Fruit fly (Drosophila melanogaster) whole organism, embryonic: Measurements from ENCODE around the gene Sox100B.
A peak's percentile ranks its signal among the peaks of the same experiment; 100 is the strongest.

ENCODE experiments used
- BEAF-32 ChIP-seq: fragments of 200-800 bp; sonication (Bioruptor generic); optimal IDR thresholded peaks from 3 replicates; lab custom pipeline; 2017; ENCODE audit warnings: missing biosample characterization, missing genetic modification characterization, mild to moderate bottlenecking, moderate library complexity, missing genetic modification reagents
- Bgb ChIP-seq: fragments of 200-800 bp; sonication (Bioruptor generic); IDR thresholded peaks from 2 replicates; pipeline ENCODE4 v1.3.6; 2022; ENCODE audit warnings: missing biosample characterization, missing genetic modification characterization; ENCODE audit not compliant: partially characterized antibody
- CG10366 ChIP-seq: fragments of 200-800 bp; sonication (Bioruptor generic); IDR thresholded peaks from 2 replicates; pipeline ENCODE4 v1.3.6; 2022; ENCODE audit warnings: missing biosample characterization, missing genetic modification characterization
- CG10431 ChIP-seq: fragments of 200-800 bp; sonication (Bioruptor generic); optimal IDR thresholded peaks from 3 replicates; lab custom pipeline; 2018; ENCODE audit warnings: missing biosample characterization, mild to moderate bottlenecking, missing genetic modification characterization
- CG10543 ChIP-seq: fragments of 200-800 bp; sonication (Bioruptor generic); optimal IDR thresholded peaks from 3 replicates; lab custom pipeline; 2017; ENCODE audit warnings: missing biosample characterization, mild to moderate bottlenecking, missing genetic modification characterization, moderate library complexity
- CG10959 ChIP-seq: fragments of 200-800 bp; sonication (Bioruptor generic); IDR thresholded peaks from 2 replicates; pipeline ENCODE4 v1.3.6; 2022; ENCODE audit warnings: missing biosample characterization, missing genetic modification characterization
- CG11247 ChIP-seq: fragments of 200-800 bp; sonication (Bioruptor generic); IDR thresholded peaks from 2 replicates; pipeline ENCODE4 v1.3.6; 2022; ENCODE audit warnings: missing biosample characterization, missing genetic modification characterization
- CG12219 ChIP-seq: fragments of 200-800 bp; sonication (Bioruptor generic); optimal IDR thresholded peaks from 3 replicates; lab custom pipeline; 2018; ENCODE audit warnings: missing biosample characterization, mild to moderate bottlenecking, missing genetic modification characterization
- CG12769 ChIP-seq: fragments of 200-800 bp; sonication (Bioruptor generic); optimal IDR thresholded peaks from 2 replicates; lab custom pipeline; 2019; ENCODE audit warnings: missing biosample characterization, mild to moderate bottlenecking, missing genetic modification characterization, moderate library complexity
- CG12942 ChIP-seq: fragments of 200-800 bp; sonication (Bioruptor generic); optimal IDR thresholded peaks from 3 replicates; lab custom pipeline; 2016; ENCODE audit warnings: missing biosample characterization, missing genetic modification characterization
- CG14860 ChIP-seq: fragments of 200-800 bp; sonication (Bioruptor generic); IDR thresholded peaks from 3 replicates; pipeline ENCODE4 v1.3.6; 2022; ENCODE audit warnings: missing biosample characterization, missing genetic modification characterization; ENCODE audit not compliant: partially characterized antibody
- CG15073 ChIP-seq: fragments of 200-800 bp; sonication (Bioruptor generic); optimal IDR thresholded peaks from 2 replicates; lab custom pipeline; 2016; ENCODE audit warnings: missing biosample characterization, missing genetic modification characterization
- CG17912 ChIP-seq: fragments of 200-800 bp; sonication (Bioruptor generic); optimal IDR thresholded peaks from 2 replicates; lab custom pipeline; 2018; ENCODE audit warnings: missing biosample characterization, mild to moderate bottlenecking, missing genetic modification characterization
- CG1792 ChIP-seq: fragments of 200-800 bp; sonication (Bioruptor generic); optimal IDR thresholded peaks from 2 replicates; lab custom pipeline; 2016; ENCODE audit warnings: missing biosample characterization, missing genetic modification characterization
- CG2202 ChIP-seq: fragments of 200-800 bp; sonication (Bioruptor generic); optimal IDR thresholded peaks from 2 replicates; lab custom pipeline; 2018; ENCODE audit warnings: missing biosample characterization, mild to moderate bottlenecking, missing genetic modification characterization
- CG31441 ChIP-seq: fragments of 200-800 bp; sonication (Bioruptor generic); IDR thresholded peaks from 2 replicates; pipeline ENCODE4 v1.3.6; 2022; ENCODE audit warnings: missing biosample characterization, missing genetic modification characterization
- CG33557 ChIP-seq: fragments of 200-800 bp; sonication (Bioruptor generic); optimal IDR thresholded peaks from 2 replicates; lab custom pipeline; 2019; ENCODE audit warnings: missing biosample characterization, mild to moderate bottlenecking, missing genetic modification characterization, moderate library complexity
- CG34422 ChIP-seq: fragments of 200-800 bp; sonication (Bioruptor generic); IDR thresholded peaks from 3 replicates; pipeline ENCODE4 v1.3.6; 2022; ENCODE audit warnings: missing biosample characterization, missing genetic modification characterization
- CG4360 ChIP-seq: fragments of 200-800 bp; sonication (Bioruptor generic); IDR thresholded peaks from 2 replicates; pipeline ENCODE4 v1.3.6; 2022; ENCODE audit warnings: missing biosample characterization, missing genetic modification characterization
- CG4707 ChIP-seq: fragments of 200-800 bp; sonication (Bioruptor generic); optimal IDR thresholded peaks from 2 replicates; lab custom pipeline; 2018; ENCODE audit warnings: missing biosample characterization, mild to moderate bottlenecking, missing genetic modification characterization, moderate library complexity
- CG4854 ChIP-seq: fragments of 200-800 bp; sonication (Bioruptor generic); optimal IDR thresholded peaks from 2 replicates; lab custom pipeline; 2016; ENCODE audit warnings: missing biosample characterization, missing genetic modification characterization, inconsistent platforms
- CG5245 ChIP-seq: fragments of 200-800 bp; sonication (Bioruptor generic); optimal IDR thresholded peaks from 3 replicates; lab custom pipeline; 2016; ENCODE audit warnings: missing biosample characterization, missing genetic modification characterization
- CG7357 ChIP-seq: fragments of 200-800 bp; sonication (Bioruptor generic); IDR thresholded peaks from 3 replicates; pipeline ENCODE4 v1.3.6; 2022; ENCODE audit warnings: missing biosample characterization, missing genetic modification characterization
- Chrac-16 ChIP-seq: fragments of 200-800 bp; sonication (Bioruptor generic); optimal IDR thresholded peaks from 3 replicates; lab custom pipeline; 2016; ENCODE audit warnings: missing biosample characterization, missing genetic modification characterization
- D19B ChIP-seq: fragments of 200-800 bp; sonication (Bioruptor generic); optimal IDR thresholded peaks from 2 replicates; lab custom pipeline; 2017; ENCODE audit warnings: missing biosample characterization, mild to moderate bottlenecking, missing genetic modification characterization
- Dek ChIP-seq: fragments of 200-800 bp; sonication (Bioruptor generic); optimal IDR thresholded peaks from 3 replicates; lab custom pipeline; 2019; ENCODE audit warnings: missing biosample characterization, mild to moderate bottlenecking, missing genetic modification characterization, moderate library complexity
- Doc3 ChIP-seq: fragments of 200-800 bp; sonication (Bioruptor generic); IDR thresholded peaks from 3 replicates; pipeline ENCODE4 v1.3.6; 2022; ENCODE audit warnings: missing biosample characterization, missing genetic modification characterization; ENCODE audit not compliant: partially characterized antibody
- E2f1 ChIP-seq: fragments of 200-800 bp; sonication (Bioruptor generic); IDR thresholded peaks from 2 replicates; pipeline ENCODE4 v1.3.6; 2022; ENCODE audit warnings: missing biosample characterization, missing genetic modification characterization
- GATAe ChIP-seq: fragments of 200-800 bp; sonication (Bioruptor generic); conservative IDR thresholded peaks from 2 replicates; pipeline ENCODE4 v1.3.6; 2022; ENCODE audit warnings: missing biosample characterization, missing genetic modification characterization
- Hr3 ChIP-seq: fragments of 200-800 bp; sonication (Bioruptor generic); optimal IDR thresholded peaks from 3 replicates; lab custom pipeline; 2016; ENCODE audit warnings: missing biosample characterization, missing genetic modification characterization
- NK7.1 ChIP-seq: fragments of 200-800 bp; sonication (Bioruptor generic); optimal IDR thresholded peaks from 3 replicates; lab custom pipeline; 2016; ENCODE audit warnings: missing biosample characterization, missing genetic modification characterization
- Six4 ChIP-seq: fragments of 200-800 bp; sonication (Bioruptor generic); optimal IDR thresholded peaks from 2 replicates; lab custom pipeline; 2016; ENCODE audit warnings: missing biosample characterization, missing genetic modification characterization
- Xbp1 ChIP-seq: fragments of 200-800 bp; sonication (Bioruptor generic); optimal IDR thresholded peaks from 3 replicates; lab custom pipeline; 2016; ENCODE audit warnings: missing biosample characterization, mild to moderate bottlenecking, missing genetic modification characterization
- ab ChIP-seq: fragments of 200-800 bp; sonication (Bioruptor generic); optimal IDR thresholded peaks from 2 replicates; lab custom pipeline; 2016; ENCODE audit warnings: missing biosample characterization, missing genetic modification characterization
- bab2 ChIP-seq: fragments of 200-800 bp; sonication (Bioruptor generic); optimal IDR thresholded peaks from 2 replicates; lab custom pipeline; 2016; ENCODE audit warnings: missing biosample characterization, missing genetic modification characterization
- chif ChIP-seq, 2 experiments: fragments of 200-800 bp; sonication (Bioruptor generic); optimal IDR thresholded peaks; 3 replicates each; lab custom pipeline; 2016; ENCODE audit warnings: missing biosample characterization in 2 of 2, missing genetic modification characterization in 2 of 2
- fru ChIP-seq: fragments of >200 bp; optimal IDR thresholded peaks from 2 replicates; lab custom pipeline; 2017
- grn ChIP-seq: fragments of 200-800 bp; sonication (Bioruptor generic); optimal IDR thresholded peaks from 3 replicates; lab custom pipeline; 2017; ENCODE audit warnings: missing biosample characterization, missing genetic modification characterization
- ind ChIP-seq: fragments of 200-800 bp; sonication (Bioruptor generic); optimal IDR thresholded peaks from 3 replicates; lab custom pipeline; 2016; ENCODE audit warnings: missing biosample characterization, missing genetic modification characterization
- jing ChIP-seq: fragments of 200-800 bp; sonication (Bioruptor generic); optimal IDR thresholded peaks from 2 replicates; lab custom pipeline; 2018; ENCODE audit warnings: missing biosample characterization, mild to moderate bottlenecking, missing genetic modification characterization
- kay ChIP-seq: fragments of 200-800 bp; sonication (Bioruptor generic); optimal IDR thresholded peaks from 2 replicates; lab custom pipeline; 2016; ENCODE audit warnings: missing biosample characterization, missing genetic modification characterization
- knrl ChIP-seq: fragments of 200-800 bp; sonication (Bioruptor generic); IDR thresholded peaks from 3 replicates; pipeline ENCODE4 v1.3.6; 2022; ENCODE audit warnings: missing biosample characterization, missing genetic modification characterization; ENCODE audit not compliant: partially characterized antibody
- lab ChIP-seq: fragments of 200-800 bp; sonication (Bioruptor generic); optimal IDR thresholded peaks from 3 replicates; lab custom pipeline; 2017; ENCODE audit warnings: missing biosample characterization, missing genetic modification characterization, mild to moderate bottlenecking, moderate library complexity, missing genetic modification reagents
- nom ChIP-seq: fragments of 200-800 bp; sonication (Bioruptor generic); optimal IDR thresholded peaks from 2 replicates; lab custom pipeline; 2017; ENCODE audit warnings: missing biosample characterization, missing genetic modification characterization, mild to moderate bottlenecking, moderate library complexity, missing genetic modification reagents
- otp ChIP-seq: fragments of 200-800 bp; sonication (Bioruptor generic); IDR thresholded peaks from 3 replicates; pipeline ENCODE4, ENCODE4 v1.3.6; 2022; ENCODE audit warnings: missing biosample characterization, missing genetic modification characterization
- stwl ChIP-seq: fragments of 200-800 bp; sonication (Bioruptor generic); optimal IDR thresholded peaks from 3 replicates; lab custom pipeline; 2018; ENCODE audit warnings: missing biosample characterization, mild to moderate bottlenecking, missing genetic modification characterization, moderate library complexity
- tap ChIP-seq: fragments of 200-800 bp; optimal IDR thresholded peaks from 3 replicates; lab custom pipeline; 2019; ENCODE audit warnings: missing biosample characterization, mild to moderate bottlenecking, missing genetic modification characterization, moderate library complexity
- unc-4 ChIP-seq: fragments of 200-800 bp; sonication (Bioruptor generic); IDR thresholded peaks from 2 replicates; pipeline ENCODE4 v1.3.6; 2022; ENCODE audit warnings: missing biosample characterization, missing genetic modification characterization; ENCODE audit not compliant: partially characterized antibody
- unpg ChIP-seq: fragments of 200-800 bp; sonication (Bioruptor generic); optimal IDR thresholded peaks from 3 replicates; lab custom pipeline; 2018; ENCODE audit warnings: missing biosample characterization, mild to moderate bottlenecking, missing genetic modification characterization, moderate library complexity
- zen ChIP-seq: fragments of 200-800 bp; sonication (Bioruptor generic); optimal IDR thresholded peaks from 3 replicates; lab custom pipeline; 2018; ENCODE audit warnings: missing biosample characterization, mild to moderate bottlenecking, missing genetic modification characterization, moderate library complexity

Sox100B gene

dm6 chr3R:31064653-31065322, at the start of gene Sox100B (continued):
- TF ChIP-seq grn (GFP tag; lab: Kevin White, UChicago), result no peak
- peak; percentile 45 for TF ChIP-seq ind (GFP tag; lab: Kevin White, UChicago)
- peak; percentile 48 for TF ChIP-seq CG10366 (GFP tag; lab: Robert Waterston, UW)
- TF ChIP-seq Six4 (GFP tag; lab: Kevin White, UChicago), result peak; percentile 32
- peak; percentile 52 to 59 for TF ChIP-seq chif (GFP tag; optimal IDR thresholded peaks at IDR 0.05; lab: Kevin White, UChicago)
- peak; percentile 83 for TF ChIP-seq D19B (GFP tag; lab: Kevin White, UChicago)
- TF ChIP-seq lab, result peak; percentile 15
- no peak for TF ChIP-seq CG15073 (GFP tag; lab: Kevin White, UChicago)
- TF ChIP-seq CG17912 (GFP tag; lab: Kevin White, UChicago), result no peak
- TF ChIP-seq CG4854 (GFP tag; lab: Kevin White, UChicago), result no peak
- no peak for TF ChIP-seq BEAF-32 (GFP tag; lab: Kevin White, UChicago)
- peak; percentile 45 for TF ChIP-seq Xbp1 (GFP tag; lab: Kevin White, UChicago)
- peak; percentile 64 for TF ChIP-seq Chrac-16 (GFP tag; lab: Kevin White, UChicago)
- TF ChIP-seq CG10959 (GFP tag; lab: Robert Waterston, UW), result peak; percentile 87
- TF ChIP-seq kay, result peak; percentile 9
- TF ChIP-seq CG4360, result peak; percentile 14; the same call in 1 of the 2 replicates
- no peak for TF ChIP-seq CG12769 (tag; lab: Kevin White, UChicago)
- peak; percentile 52 for TF ChIP-seq stwl (tag; lab: Kevin White, UChicago)
- TF ChIP-seq tap (tag; lab: Kevin White, UChicago), result peak; percentile 56
- TF ChIP-seq CG5245 (GFP tag; lab: Kevin White, UChicago), result peak; percentile 59
- TF ChIP-seq GATAe, result no peak
- no peak for TF ChIP-seq ab (GFP tag; lab: Kevin White, UChicago)
- TF ChIP-seq Bgb (GFP tag; lab: Robert Waterston, UW), result no peak
- peak; percentile 78; the same call in 2 of the 3 replicates for TF ChIP-seq CG34422 (GFP tag; lab: Robert Waterston, UW)
- TF ChIP-seq CG7357 (GFP tag; lab: Robert Waterston, UW), result peak; percentile 57; the same call in 1 of the 3 replicates
- TF ChIP-seq CG10543 (GFP tag; lab: Kevin White, UChicago), result peak; percentile 24
- no peak for TF ChIP-seq knrl
- peak; percentile 20; the same call in 1 of the 3 replicates for TF ChIP-seq otp (GFP tag; lab: Robert Waterston, UW)
- peak; percentile 91 for TF ChIP-seq zen
- TF ChIP-seq CG33557 (GFP tag; lab: Kevin White, UChicago), result peak; percentile 87
- TF ChIP-seq CG31441 (GFP tag; lab: Robert Waterston, UW), result peak; percentile 78
- TF ChIP-seq bab2 (GFP tag; lab: Kevin White, UChicago), result peak; percentile 36
- peak; percentile 13 for TF ChIP-seq Dek (tag; lab: Kevin White, UChicago)
- no peak for TF ChIP-seq NK7.1
- TF ChIP-seq CG10431, result no peak
- peak; percentile 30 for TF ChIP-seq CG12219 (GFP tag; lab: Kevin White, UChicago)
- peak; percentile 63 for TF ChIP-seq CG2202
- no peak for TF ChIP-seq CG1792 (GFP tag; lab: Kevin White, UChicago)
- TF ChIP-seq CG12942 (GFP tag; lab: Kevin White, UChicago), result peak; percentile 22
- TF ChIP-seq E2f1, result peak; percentile 76
- TF ChIP-seq unpg, result peak; percentile 72
- TF ChIP-seq CG14860, result no peak
- TF ChIP-seq CG4707 (GFP tag; lab: Kevin White, UChicago), result no peak
- peak; percentile 50 for TF ChIP-seq Hr3 (GFP tag; lab: Kevin White, UChicago)
- TF ChIP-seq jing (GFP tag; lab: Kevin White, UChicago), result no peak
- no peak for TF ChIP-seq CG11247 (GFP tag; lab: Robert Waterston, UW)
- TF ChIP-seq fru (lab: Kevin White, UChicago), result no peak
- TF ChIP-seq unc-4 (GFP tag; lab: Robert Waterston, UW), result no peak
- TF ChIP-seq Doc3 (GFP tag; lab: Robert Waterston, UW), result no peak
- TF ChIP-seq nom (GFP tag; lab: Kevin White, UChicago), result no peak
